Fruit fly (Drosophila melanogaster): Measurements from ENCODE around the gene obst-H.

obst-H gene

DNA sequence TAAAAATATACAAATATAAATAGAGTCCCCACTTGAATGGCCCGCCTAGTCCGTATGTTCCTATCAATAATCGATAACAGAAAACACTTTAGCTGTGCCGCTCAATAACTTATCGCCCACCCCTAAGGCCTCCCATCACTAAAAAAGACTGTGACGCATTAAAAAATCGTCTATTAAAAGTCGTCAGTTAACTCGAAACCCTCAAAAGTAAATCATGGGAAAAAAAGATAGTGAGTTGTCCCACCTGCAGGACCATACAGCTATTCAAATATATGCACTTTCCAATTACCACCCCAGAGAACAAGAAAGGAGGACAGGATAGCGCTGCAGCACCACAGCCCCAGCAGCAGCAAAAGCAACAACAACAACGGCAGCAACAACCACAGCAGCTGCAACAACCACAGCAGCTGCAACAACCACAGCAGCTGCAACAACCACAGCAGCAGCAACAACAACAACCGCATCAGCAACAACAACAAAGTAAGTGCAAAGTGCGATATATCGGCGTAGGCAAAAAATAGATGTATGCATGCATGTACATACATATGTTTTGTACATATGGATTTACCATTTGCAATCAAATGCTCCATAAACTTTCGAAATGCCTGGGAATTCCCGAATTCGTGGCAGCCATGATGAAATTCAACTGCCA lies 25.1 kb upstream of the obst-H start, which contains the start of gene AGO2 (continued):
- TF ChIP-seq cg (GFP tag; optimal IDR thresholded peaks at IDR 0.05) (peak; percentile 52), Pdp1 (GFP tag; optimal IDR thresholded peaks at IDR 0.05) (peak in 1 of 2 experiments; percentile 44), CG9797 (GFP tag; optimal IDR thresholded peaks at IDR 0.05) (peak; percentile 53), Sry-β (GFP tag; optimal IDR thresholded peaks at IDR 0.05) (no peak), knrl (GFP tag; IDR thresholded peaks at IDR 0.05; ENCODE audit: partially characterized antibody) (peak; percentile 52; the same call in 2 of the 3 replicates), CG13296 (GFP tag; optimal IDR thresholded peaks at IDR 0.05) (peak; percentile 28), Fer1 (GFP tag; optimal IDR thresholded peaks at IDR 0.05) (peak; percentile 13), Hr51 (GFP tag; optimal IDR thresholded peaks at IDR 0.05) (peak in 1 of 2 experiments; percentile 61), usp (GFP tag; optimal IDR thresholded peaks at IDR 0.05) (no peak), CG8089 (GFP tag; optimal IDR thresholded peaks at IDR 0.05) (no peak), yki (optimal IDR thresholded peaks at IDR 0.05) (no peak), vnd (GFP tag; IDR thresholded peaks at IDR 0.05; ENCODE audit: partially characterized antibody) (peak; percentile 62; the same call in 1 of the 3 replicates), CG10979 (tag; optimal IDR thresholded peaks at IDR 0.05) (peak; percentile 12), zen2 (GFP tag; IDR thresholded peaks at IDR 0.05; ENCODE audit: partially characterized antibody) (peak; percentile 69; the same call in 2 of the 3 replicates), CG10565 (GFP tag; optimal IDR thresholded peaks at IDR 0.05) (no peak), D19A (tag; optimal IDR thresholded peaks at IDR 0.05) (no peak), az2 (GFP tag; optimal IDR thresholded peaks at IDR 0.05) (no peak), CG8281 (tag; optimal IDR thresholded peaks at IDR 0.05) (no peak), Dll (GFP tag; IDR thresholded peaks at IDR 0.05; ENCODE audit: partially characterized antibody) (peak; percentile 73), MBD-R2 (GFP tag; IDR thresholded peaks at IDR 0.05) (peak; percentile 24; the same call in 1 of the 2 replicates), wdn (GFP tag; IDR thresholded peaks at IDR 0.05) (no peak), sim (GFP tag; IDR thresholded peaks at IDR 0.05) (no peak), CG1832 (GFP tag; optimal IDR thresholded peaks at IDR 0.05) (no peak), CG4360 (GFP tag; IDR thresholded peaks at IDR 0.05) (peak; percentile 100), lbe (GFP tag; optimal IDR thresholded peaks at IDR 0.05) (peak; percentile 43), Rfx (GFP tag; IDR thresholded peaks at IDR 0.05) (no peak), CG3995 (GFP tag; optimal IDR thresholded peaks at IDR 0.05) (no peak), mirr (GFP tag; optimal IDR thresholded peaks at IDR 0.05) (peak; percentile 32), Deaf1 (tag; optimal IDR thresholded peaks at IDR 0.05) (no peak), org-1 (GFP tag; optimal IDR thresholded peaks at IDR 0.05) (no peak), Abd-B (GFP tag; optimal IDR thresholded peaks at IDR 0.05) (no peak), CG31441 (GFP tag; IDR thresholded peaks at IDR 0.05) (no peak), Six4 (GFP tag; optimal IDR thresholded peaks at IDR 0.05) (peak; percentile 17), zfh2 (GFP tag; optimal IDR thresholded peaks at IDR 0.05) (peak; percentile 9), chinmo (GFP tag; IDR thresholded peaks at IDR 0.05; ENCODE audit: partially characterized antibody) (peak; percentile 95; the same call in 2 of the 4 replicates), CG10431 (GFP tag; optimal IDR thresholded peaks at IDR 0.05) (peak; percentile 61), NfI (GFP tag; optimal IDR thresholded peaks at IDR 0.05) (no peak), bcd (GFP tag; optimal IDR thresholded peaks at IDR 0.05) (no peak), trem (tag; optimal IDR thresholded peaks at IDR 0.05) (peak; percentile 66), CrebB (tag; optimal IDR thresholded peaks at IDR 0.05) (peak; percentile 30), Hmr (GFP tag; optimal IDR thresholded peaks at IDR 0.05) (no peak), CG2116 (GFP tag; optimal IDR thresholded peaks at IDR 0.05) (peak; percentile 91), CG1603 (tag; optimal IDR thresholded peaks at IDR 0.05) (peak; percentile 3), hkb (optimal IDR thresholded peaks at IDR 0.05) (no peak), hkb (GFP tag; IDR thresholded peaks at IDR 0.05) (no peak), CTCF (GFP tag; optimal IDR thresholded peaks at IDR 0.05) (peak; percentile 61), nerfin-1 (tag; optimal IDR thresholded peaks at IDR 0.05) (peak; percentile 21), tgo (GFP tag; IDR thresholded peaks at IDR 0.05) (no peak), Elba2 (GFP tag; optimal IDR thresholded peaks at IDR 0.05) (no peak), Ptx1 (GFP tag; IDR thresholded peaks at IDR 0.05) (no peak)

All from whole organism, embryonic.